Worm (Caenorhabditis elegans): Measurements from ENCODE around the gene Y71H2B.2.

Gene Y71H2B.2

DNA sequence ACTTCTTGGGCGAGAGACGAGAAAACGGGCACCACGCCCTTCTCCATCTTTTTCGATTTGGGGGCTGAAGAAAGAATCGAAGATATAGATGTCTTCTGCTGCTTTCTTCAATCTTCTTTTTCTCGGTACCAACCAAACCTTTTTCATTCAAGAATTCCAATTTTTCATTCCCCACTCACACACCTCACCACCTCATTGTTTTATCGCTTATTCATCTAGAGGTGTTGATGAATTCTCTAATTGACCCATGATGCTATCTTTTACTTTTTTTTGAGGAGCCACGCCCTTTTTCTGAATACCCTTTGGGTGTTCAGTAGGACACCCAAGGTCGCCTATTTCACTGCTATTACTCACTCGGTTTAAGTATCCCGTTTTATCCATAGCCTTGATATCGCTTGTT lies 28.5 kb downstream of the Y71H2B.2 start (continued):
- no peak for TF ChIP-seq hsf-1 (GFP tag; IDR thresholded peaks at IDR 0.05)

DNA sequence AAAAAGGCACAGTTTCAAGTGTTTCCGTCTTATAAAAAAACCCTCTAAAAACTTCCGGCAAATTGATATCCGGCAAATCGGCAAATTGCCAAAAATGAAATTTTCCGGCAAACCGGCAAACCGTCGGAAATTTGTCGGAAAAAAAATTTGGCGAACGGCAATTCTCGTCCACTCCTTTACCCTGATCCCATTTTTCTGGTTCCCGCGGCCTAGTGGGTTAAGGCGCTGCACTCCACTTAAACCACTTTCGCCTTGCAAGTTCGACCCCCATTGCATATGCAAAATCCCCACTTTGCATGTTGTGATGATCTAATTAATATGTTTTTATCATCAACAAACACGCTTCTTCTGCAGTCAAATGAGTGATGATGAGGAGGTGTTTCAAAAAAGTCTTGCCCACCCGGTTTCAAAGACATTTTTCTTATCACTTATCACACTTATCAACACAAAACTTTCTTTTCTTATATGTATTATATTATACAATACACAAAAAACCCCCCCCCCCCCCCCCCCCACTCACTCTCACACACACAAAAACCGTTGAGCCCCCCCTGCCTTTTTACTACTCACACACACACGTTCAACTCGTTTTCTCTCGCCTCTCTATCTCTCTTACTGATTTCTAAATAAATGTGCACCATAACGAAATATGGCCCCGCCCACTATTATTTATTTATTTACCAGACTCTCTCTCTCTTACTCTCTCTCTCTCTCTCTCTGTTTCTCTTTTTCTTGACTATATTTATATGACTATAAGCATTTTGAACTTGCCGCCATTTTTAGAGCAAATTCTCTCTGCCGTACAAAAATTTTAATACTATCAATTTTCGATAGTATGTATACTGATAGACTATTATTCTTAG lies 30.0 kb downstream of the Y71H2B.2 start:
- TF ChIP-seq F57C9.4 (tag; optimal IDR thresholded peaks at IDR 0.05) (no peak), C17E4.6 (GFP tag; IDR thresholded peaks at IDR 0.05) (no peak), ztf-6 (GFP tag; IDR thresholded peaks at IDR 0.05) (no peak), cebp-1 (GFP tag; IDR thresholded peaks at IDR 0.05) (no peak), cebp-1 (tag; optimal IDR thresholded peaks at IDR 0.05) (peak; percentile 11), ekl-4 (GFP tag; IDR thresholded peaks at IDR 0.05) (no peak), rpc-1 (optimal IDR thresholded peaks at IDR 0.05) (no peak), rpc-1 (tag; optimal IDR thresholded peaks at IDR 0.05) (peak; percentile 54), tbp1 (GFP tag; optimal IDR thresholded peaks at IDR 0.05) (peak; percentile 76)

DNA sequence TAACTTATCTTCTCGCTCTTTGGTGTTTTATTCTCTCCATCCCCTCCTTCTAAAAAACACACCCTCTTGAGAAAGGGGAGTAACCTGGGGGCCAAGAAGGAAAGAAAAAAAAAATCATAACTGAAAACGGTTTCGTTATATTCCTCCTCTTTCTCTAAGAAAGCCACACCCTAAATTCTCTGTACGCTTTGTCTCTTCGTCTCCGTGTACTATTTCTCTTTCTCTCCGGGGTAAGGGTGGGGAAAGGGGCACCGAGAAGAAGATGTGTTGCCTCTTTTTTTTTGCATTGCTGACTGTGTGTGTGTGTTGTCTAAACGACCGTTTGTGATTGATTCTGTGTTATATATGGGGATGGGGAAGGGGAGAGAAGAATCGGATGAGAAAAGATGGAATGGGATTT lies 33.2 kb downstream of the Y71H2B.2 start:
- TF ChIP-seq lin-40 (tag; optimal IDR thresholded peaks at IDR 0.05): peak; percentile 1
- no peak for TF ChIP-seq cebp-2 (GFP tag; IDR thresholded peaks at IDR 0.05)

DNA sequence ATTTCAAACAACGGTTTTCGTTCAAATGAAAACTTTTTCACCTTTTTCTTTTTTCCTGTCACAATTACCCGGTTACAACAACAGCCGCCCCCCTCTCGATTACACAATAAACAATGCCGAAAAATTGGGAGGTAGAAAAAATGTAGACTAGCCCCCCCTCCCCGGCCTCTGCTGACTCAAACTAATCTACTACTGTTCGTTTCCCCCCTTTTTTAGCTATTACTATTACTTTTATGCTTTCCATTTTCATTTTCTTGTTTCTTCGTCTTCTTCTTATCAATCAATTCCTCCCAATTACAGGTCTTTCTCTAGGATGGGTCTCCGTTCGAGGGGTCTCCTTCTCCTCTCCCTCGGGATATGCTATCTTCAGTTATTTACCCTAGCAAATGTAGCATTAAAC lies 34.8 kb downstream of the Y71H2B.2 start, which contains the start of gene let-805:
let-805 (plus strand) TSS at position 301 of the 400 bp plus-strand sequence.
- no peak for TF ChIP-seq nhr-90 (tag; optimal IDR thresholded peaks at IDR 0.05)
- TF ChIP-seq ztf-28 (GFP tag; IDR thresholded peaks at IDR 0.05): no peak
- TF ChIP-seq gei-17 (GFP tag; optimal IDR thresholded peaks at IDR 0.05): no peak
- TF ChIP-seq snpc-3.4 (tag; optimal IDR thresholded peaks at IDR 0.05): no peak
- no peak for TF ChIP-seq rcor-1 (GFP tag; IDR thresholded peaks at IDR 0.05)
- TF ChIP-seq nfya-1 (tag; optimal IDR thresholded peaks at IDR 0.05; ENCODE audit: borderline replicate concordance, insufficient read depth): no peak
- TF ChIP-seq sptf-2 (GFP tag; optimal IDR thresholded peaks at IDR 0.05): no peak
- TF ChIP-seq F33H1.4 (GFP tag; IDR thresholded peaks at IDR 0.05): no peak
- no peak for TF ChIP-seq hmg-1.2 (GFP tag; IDR thresholded peaks at IDR 0.05)
- TF ChIP-seq nhr-179 (tag; optimal IDR thresholded peaks at IDR 0.05): no peak
- no peak for TF ChIP-seq F57C9.4 (tag; optimal IDR thresholded peaks at IDR 0.05)
- TF ChIP-seq F39B2.1 (GFP tag; IDR thresholded peaks at IDR 0.05): no peak
- no peak for TF ChIP-seq ama-1 (optimal IDR thresholded peaks at IDR 0.05)
- TF ChIP-seq ama-1 (GFP tag; optimal IDR thresholded peaks at IDR 0.05): no peak
- TF ChIP-seq athp-1 (tag; optimal IDR thresholded peaks at IDR 0.05): no peak
- TF ChIP-seq hrde-1 (tag; optimal IDR thresholded peaks at IDR 0.05; ENCODE audit: borderline replicate concordance): no peak
- no peak for TF ChIP-seq pbrm-1 (GFP tag; IDR thresholded peaks at IDR 0.05)
- TF ChIP-seq let-526 (GFP tag; IDR thresholded peaks at IDR 0.05): no peak
- TF ChIP-seq snpc-1.3 (tag; optimal IDR thresholded peaks at IDR 0.05; ENCODE audit: insufficient read depth): no peak

DNA sequence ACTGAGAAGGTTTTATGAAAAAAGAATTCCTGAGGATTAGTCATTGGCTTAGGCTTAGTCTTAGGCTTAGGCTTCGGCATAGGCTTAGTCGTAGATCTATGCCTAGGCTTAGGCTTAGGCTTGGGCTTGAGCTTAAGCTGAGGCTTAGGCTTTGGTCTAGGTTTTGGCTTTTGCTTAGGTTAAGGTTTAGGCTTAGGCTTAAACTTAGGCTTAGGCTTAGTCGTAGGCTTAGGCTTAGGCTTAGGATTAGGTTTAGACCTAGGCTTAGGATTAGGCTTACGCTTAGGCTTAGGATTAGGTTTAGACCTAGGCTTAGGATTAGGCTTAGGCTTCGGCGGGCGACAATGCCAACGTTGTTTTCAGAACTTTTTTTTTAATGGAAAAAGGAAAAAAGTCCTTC lies 52.5 kb downstream of the Y71H2B.2 start:
- no peak for TF ChIP-seq lin-35 (GFP tag; optimal IDR thresholded peaks at IDR 0.05)
- TF ChIP-seq attf-3 (GFP tag; conservative IDR thresholded peaks at IDR 0.05): no peak
- TF ChIP-seq lin-26 (GFP tag; IDR thresholded peaks at IDR 0.05): 0 out of 2 replicates have a peak, but pooled peaks have one; percentile 16
